Worm (Caenorhabditis elegans) whole organism, midembryonic: ENCODE results near the gene ceh-76.

Experiments
- T22C8.4 ChIP-seq: fragments of 200-800 bp; sonication (Bioruptor generic); IDR thresholded peaks from 2 replicates; pipeline ENCODE4 v1.3.6; 2022; ENCODE audit warnings: missing genetic modification characterization, missing compliant biosample characterization
- cog-1 ChIP-seq: sonication (generic microtip); optimal IDR thresholded peaks from 2 replicates; lab custom pipeline; 2016; ENCODE audit warnings: missing genetic modification characterization, missing compliant biosample characterization
- flt-1 ChIP-seq: fragments of 200-800 bp; sonication (Bioruptor generic); IDR thresholded peaks from 2 replicates; pipeline ENCODE4 v1.3.6; 2022; ENCODE audit warnings: missing genetic modification characterization, missing compliant biosample characterization
- klf-2 ChIP-seq: fragments of 200-800 bp; sonication (Bioruptor generic); conservative IDR thresholded peaks from 2 replicates; pipeline ENCODE4 v1.3.6; 2022; ENCODE audit warnings: missing genetic modification reagents, missing genetic modification characterization, missing compliant biosample characterization
- med-1 ChIP-seq: sonication (generic microtip); optimal IDR thresholded peaks from 2 replicates; lab custom pipeline; 2017; ENCODE audit warnings: missing genetic modification characterization, mild to moderate bottlenecking, missing compliant biosample characterization, antibody characterized with exemption, missing genetic modification reagents; ENCODE audit not compliant: insufficient read depth
- ref-1 ChIP-seq: fragments of 200-800 bp; sonication (Bioruptor generic); conservative IDR thresholded peaks from 2 replicates; pipeline ENCODE4 v1.3.6; 2022; ENCODE audit warnings: missing genetic modification reagents, missing genetic modification characterization, missing compliant biosample characterization
- tab-1 ChIP-seq: fragments of 200-800 bp; sonication (Bioruptor generic); IDR thresholded peaks from 2 replicates; pipeline ENCODE4 v1.3.6; 2022; ENCODE audit warnings: missing genetic modification characterization, missing compliant biosample characterization
- ztf-29 ChIP-seq: fragments of 200-800 bp; sonication (Bioruptor generic); IDR thresholded peaks from 2 replicates; pipeline ENCODE4 v1.3.6; 2022; ENCODE audit warnings: missing genetic modification reagents, missing genetic modification characterization, missing compliant biosample characterization

DNA sequence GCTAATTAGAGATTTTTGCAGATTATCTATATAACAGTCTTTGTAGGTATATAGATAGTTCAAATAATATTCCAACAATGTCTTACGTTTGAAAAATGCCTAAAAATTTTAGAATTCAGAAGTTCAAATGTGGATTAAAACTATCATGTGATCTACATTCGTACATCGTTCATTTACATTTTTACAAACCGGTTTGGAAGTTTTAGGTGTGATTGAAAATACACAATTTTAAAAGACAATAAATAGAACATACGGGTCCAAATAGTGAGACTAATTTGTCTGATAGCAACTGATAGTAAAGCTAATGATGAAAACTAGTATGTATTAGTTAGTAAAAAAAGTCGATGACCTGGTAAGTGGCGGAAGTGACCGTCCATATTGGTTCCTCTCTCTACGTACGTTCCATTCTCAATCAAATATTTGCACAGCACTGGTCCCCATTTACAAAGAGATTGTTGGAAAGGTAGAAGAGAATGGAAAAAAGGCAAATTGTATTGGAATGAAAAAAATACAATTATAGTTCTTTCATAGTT lies 46.9 kb upstream of the ceh-76 start:
- TF ChIP-seq tab-1 (GFP tag; lab: Robert Waterston, UW) (no peak), med-1 (no peak), flt-1 (GFP tag; lab: Robert Waterston, UW) (no peak), cog-1 (tag; lab: Kevin White, UChicago) (no peak), ztf-29 (no peak), ref-1 (GFP tag; lab: Robert Waterston, UW) (no peak), klf-2 (GFP tag; lab: Robert Waterston, UW) (no peak), T22C8.4 (GFP tag; lab: Robert Waterston, UW) (no peak)
